Fruit fly (Drosophila melanogaster): ENCODE data around the gene CG17597.

CG17597 gene

dm6 chr2L:18796446-18796845 lies 34.5 kb downstream of the CG17597 start:
- TF ChIP-seq hb (GFP tag; IDR thresholded peaks at IDR 0.05; ENCODE audit: partially characterized antibody) (0 out of 3 replicates have a peak, but pooled peaks have one; percentile 19), Tbp (GFP tag; optimal IDR thresholded peaks at IDR 0.05) (no peak), CG5953 (GFP tag; IDR thresholded peaks at IDR 0.05) (no peak), CG12769 (tag; optimal IDR thresholded peaks at IDR 0.05) (no peak), CG13123 (GFP tag; optimal IDR thresholded peaks at IDR 0.05) (no peak), Fer3 (tag; optimal IDR thresholded peaks at IDR 0.05) (no peak), yki (optimal IDR thresholded peaks at IDR 0.05) (no peak), CG7357 (GFP tag; IDR thresholded peaks at IDR 0.05) (no peak), CG10321 (GFP tag; IDR thresholded peaks at IDR 0.05) (peak; percentile 92), dmrt11E (tag; optimal IDR thresholded peaks at IDR 0.05) (no peak), CG7372 (GFP tag; IDR thresholded peaks at IDR 0.05) (peak; percentile 92), CG1832 (GFP tag; optimal IDR thresholded peaks at IDR 0.05) (peak; percentile 52), Fer1 (GFP tag; optimal IDR thresholded peaks at IDR 0.05) (no peak), CG33557 (GFP tag; optimal IDR thresholded peaks at IDR 0.05) (no peak), peb (GFP tag; IDR thresholded peaks at IDR 0.05) (no peak), Pdp1 (GFP tag; optimal IDR thresholded peaks at IDR 0.05) (peak in 1 of 2 experiments; percentile 73), seq (GFP tag; IDR thresholded peaks at IDR 0.05) (no peak), CG10959 (GFP tag; IDR thresholded peaks at IDR 0.05) (no peak), dati (GFP tag; IDR thresholded peaks at IDR 0.05) (no peak), CG7556 (GFP tag; optimal IDR thresholded peaks at IDR 0.05) (no peak), Ets97D (GFP tag; optimal IDR thresholded peaks at IDR 0.05) (no peak), CG14050 (GFP tag; IDR thresholded peaks at IDR 0.05) (no peak), Adf1 (GFP tag; IDR thresholded peaks at IDR 0.05) (peak; percentile 91), sr (GFP tag; IDR thresholded peaks at IDR 0.05) (peak; percentile 30; the same call in 1 of the 3 replicates), CG31224 (GFP tag; IDR thresholded peaks at IDR 0.05) (no peak), lola (GFP tag; optimal IDR thresholded peaks at IDR 0.05) (no peak), Stat92E (GFP tag; optimal IDR thresholded peaks at IDR 0.05) (no peak), Chrac-16 (GFP tag; optimal IDR thresholded peaks at IDR 0.05) (no peak), vfl (GFP tag; optimal IDR thresholded peaks at IDR 0.05) (no peak), HmgZ (tag; optimal IDR thresholded peaks at IDR 0.05) (no peak), ase (GFP tag; IDR thresholded peaks at IDR 0.05) (no peak), CHES-1-like (GFP tag; optimal IDR thresholded peaks at IDR 0.05) (no peak), Dek (tag; optimal IDR thresholded peaks at IDR 0.05) (no peak), Med (GFP tag) (peak; percentile 75), ham (GFP tag; IDR thresholded peaks at IDR 0.05) (no peak), Asciz (GFP tag; optimal IDR thresholded peaks at IDR 0.05) (no peak), Side (GFP tag; optimal IDR thresholded peaks at IDR 0.05) (no peak), CG9437 (GFP tag; optimal IDR thresholded peaks at IDR 0.05) (peak; percentile 2), dysf (GFP tag; IDR thresholded peaks at IDR 0.05) (no peak), zen2 (GFP tag; IDR thresholded peaks at IDR 0.05; ENCODE audit: partially characterized antibody) (no peak), Atf3 (GFP tag; optimal IDR thresholded peaks at IDR 0.05) (no peak), tll (GFP tag; optimal IDR thresholded peaks at IDR 0.05) (no peak), gem (tag; optimal IDR thresholded peaks at IDR 0.05) (no peak), cad (GFP tag; optimal IDR thresholded peaks at IDR 0.05) (no peak), CG12071 (GFP tag; optimal IDR thresholded peaks at IDR 0.05) (no peak), Jarid2 (GFP tag; optimal IDR thresholded peaks at IDR 0.05) (peak; percentile 32), CG4328 (GFP tag; optimal IDR thresholded peaks at IDR 0.05) (no peak), Hmx (GFP tag; optimal IDR thresholded peaks at IDR 0.05) (no peak), ara (GFP tag; IDR thresholded peaks at IDR 0.05) (no peak), pan (optimal IDR thresholded peaks at IDR 0.05) (no peak), pan (GFP tag; optimal IDR thresholded peaks at IDR 0.05 in 1 of 2, IDR thresholded peaks at IDR 0.05 in 1 of 2) (no peak), caup (GFP tag; optimal IDR thresholded peaks at IDR 0.05; ENCODE audit: severe bottlenecking) (no peak)

All from whole organism, embryonic.